Fruit fly (Drosophila melanogaster) whole organism: Measurements from ENCODE around the gene jp.

Source experiments
- Dll ChIP-seq: fragments of >200 bp; optimal IDR thresholded peaks from 2 replicates; lab custom pipeline; 2017
- EcR ChIP-seq, 2 experiments: fragments of >200 bp; optimal IDR thresholded peaks; 2 replicates each; lab custom pipeline; 2017; ENCODE audit warnings: missing biosample characterization in 2 of 2, missing genetic modification characterization in 2 of 2, missing genetic modification reagents in 2 of 2

DNA sequence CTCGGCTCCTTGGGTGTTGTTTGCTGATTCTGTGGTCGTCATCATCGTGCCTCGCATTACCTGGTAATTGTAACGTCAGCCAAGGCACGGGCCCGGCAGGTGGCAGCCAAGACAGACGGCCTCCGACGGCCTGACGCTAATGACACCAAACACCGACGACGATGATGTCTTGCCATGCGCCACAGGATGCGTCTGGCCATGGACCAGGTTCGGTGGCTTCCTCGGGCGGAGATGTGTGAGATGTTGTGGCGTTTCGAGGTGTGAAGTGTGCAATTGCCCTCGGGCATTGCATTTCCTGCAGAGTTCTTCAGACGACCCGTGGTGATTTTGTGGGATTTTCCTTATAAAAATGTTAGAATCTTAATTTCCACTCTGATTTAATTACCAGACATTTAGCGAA, 35.6 kb upstream of the jp start:
- TF ChIP-seq EcR (GFP tag; optimal IDR thresholded peaks at IDR 0.05; lab: Kevin White, UChicago) (no peak), Dll (lab: Kevin White, UChicago) (no peak)
